Worm (Caenorhabditis elegans): Measurements from ENCODE around the gene vit-2.

- TF ChIP-seq flt-1 (GFP tag; IDR thresholded peaks at IDR 0.05) = no peak
- no peak for TF ChIP-seq tab-1 (GFP tag; IDR thresholded peaks at IDR 0.05)
- no peak for TF ChIP-seq klf-2 (GFP tag; conservative IDR thresholded peaks at IDR 0.05)
- no peak for TF ChIP-seq ztf-29 (GFP tag; IDR thresholded peaks at IDR 0.05)
- no peak for TF ChIP-seq cog-1 (tag; optimal IDR thresholded peaks at IDR 0.05)
Observed at ce11 chrX:5154278-5154677, 53.4 kb downstream of the vit-2 start, which contains the start of gene C31H2.3.

Measured in whole organism, midembryonic.